ENCODE assay signal across 3 fruit fly cellular contexts in the genomic region with DNA sequence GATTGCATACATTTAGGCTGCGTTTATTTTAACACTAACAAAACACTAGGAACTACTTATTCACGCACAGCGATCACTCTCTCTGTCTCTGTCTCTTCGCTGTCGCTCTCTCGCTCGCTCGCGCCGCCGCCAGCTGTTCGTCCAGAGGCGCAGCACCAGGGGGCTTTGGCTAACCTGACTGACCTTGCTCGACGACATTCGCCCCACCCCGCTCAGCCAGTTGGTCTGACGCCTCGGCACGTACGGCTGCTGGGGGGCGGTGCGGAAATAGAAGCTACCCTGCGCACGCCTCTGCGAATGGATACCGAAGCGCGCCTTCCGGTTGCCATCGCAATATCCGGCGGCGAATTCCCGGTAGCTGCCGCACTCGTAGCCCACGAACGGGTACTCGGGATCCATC.
TF ChIP-seq lines count a peak whose summit lies in the region.

No protein-coding gene starts in this region.

- TF ChIP-seq CTCF in whole organism, embryonic (GFP tag; optimal IDR thresholded peaks at IDR 0.05; lab: Kevin White, UChicago) = no peak

TF ChIP-seq in whole organism, embryonic, 481 proteins besides CTCF, POLR2A, EP300 and RAD21 (continues in another document):
- TF ChIP-seq CG32772 (GFP tag; IDR thresholded peaks at IDR 0.05; lab: Robert Waterston, UW) = 0 out of 2 replicates have a peak, but pooled peaks have one; percentile 32
- TF ChIP-seq so (GFP tag; IDR thresholded peaks at IDR 0.05; lab: Robert Waterston, UW) = no peak
- TF ChIP-seq sisA (GFP tag; IDR thresholded peaks at IDR 0.05; lab: Robert Waterston, UW) = peak; percentile 44
- TF ChIP-seq CG7786 (GFP tag; optimal IDR thresholded peaks at IDR 0.05; lab: Kevin White, UChicago) = no peak
- TF ChIP-seq CG9437 (GFP tag; optimal IDR thresholded peaks at IDR 0.05; lab: Kevin White, UChicago) = no peak
- TF ChIP-seq CG16779 (GFP tag; IDR thresholded peaks at IDR 0.05; lab: Robert Waterston, UW) = no peak
- TF ChIP-seq Hr39 (optimal IDR thresholded peaks at IDR 0.05; lab: Kevin White, UChicago) = no peak
- TF ChIP-seq hkb (optimal IDR thresholded peaks at IDR 0.05; lab: Kevin White, UChicago) = no peak
- TF ChIP-seq hkb (GFP tag; IDR thresholded peaks at IDR 0.05; lab: Robert Waterston, UW) = peak; percentile 37; the same call in 1 of the 2 replicates
- TF ChIP-seq seq (GFP tag; IDR thresholded peaks at IDR 0.05; lab: Robert Waterston, UW) = 0 out of 2 replicates have a peak, but pooled peaks have one; percentile 18
- no peak for TF ChIP-seq stwl (tag; optimal IDR thresholded peaks at IDR 0.05; lab: Kevin White, UChicago)
- no peak for TF ChIP-seq org-1 (GFP tag; optimal IDR thresholded peaks at IDR 0.05; lab: Kevin White, UChicago)
- TF ChIP-seq fru (optimal IDR thresholded peaks at IDR 0.05; lab: Kevin White, UChicago) = no peak
- no peak for TF ChIP-seq da (GFP tag; optimal IDR thresholded peaks at IDR 0.05; lab: Kevin White, UChicago)
- TF ChIP-seq Dbx (GFP tag; IDR thresholded peaks at IDR 0.05; lab: Robert Waterston, UW) = no peak
- no peak for TF ChIP-seq CG8290 (GFP tag; optimal IDR thresholded peaks at IDR 0.05; lab: Kevin White, UChicago)
- peak in 1 of 2 experiments; percentile 41 for TF ChIP-seq CG8290 (tag; optimal IDR thresholded peaks at IDR 0.05; lab: Kevin White, UChicago)
- peak; percentile 29; the same call in 1 of the 3 replicates for TF ChIP-seq row (GFP tag; IDR thresholded peaks at IDR 0.05; lab: Robert Waterston, UW)
- TF ChIP-seq H15 (GFP tag; IDR thresholded peaks at IDR 0.05; lab: Robert Waterston, UW) = no peak
- TF ChIP-seq NC2α (GFP tag; optimal IDR thresholded peaks at IDR 0.05; lab: Kevin White, UChicago) = no peak
- TF ChIP-seq CG13287 (GFP tag; IDR thresholded peaks at IDR 0.05; lab: Robert Waterston, UW; ENCODE audit: partially characterized antibody) = no peak
- no peak for TF ChIP-seq CG14667 (GFP tag; IDR thresholded peaks at IDR 0.05; lab: Robert Waterston, UW)
- no peak for TF ChIP-seq vvl (GFP tag; IDR thresholded peaks at IDR 0.05; lab: Robert Waterston, UW)
- peak; percentile 9; the same call in 1 of the 2 replicates for TF ChIP-seq E2f1 (GFP tag; IDR thresholded peaks at IDR 0.05; lab: Robert Waterston, UW)
- TF ChIP-seq NFAT (GFP tag; IDR thresholded peaks at IDR 0.05; lab: Robert Waterston, UW) = 0 out of 2 replicates have a peak, but pooled peaks have one; percentile 30
- TF ChIP-seq CG13296 (GFP tag; optimal IDR thresholded peaks at IDR 0.05; lab: Kevin White, UChicago) = no peak
- TF ChIP-seq CG14441 (GFP tag; IDR thresholded peaks at IDR 0.05; lab: Robert Waterston, UW) = peak; percentile 39; the same call in 1 of the 2 replicates
- TF ChIP-seq CG2199 (GFP tag; IDR thresholded peaks at IDR 0.05; lab: Robert Waterston, UW) = no peak

TF ChIP-seq in whole organism, prepupa, 60 proteins besides CTCF, POLR2A, EP300 and RAD21:
- TF ChIP-seq CG6792 (GFP tag; optimal IDR thresholded peaks at IDR 0.05; lab: Kevin White, UChicago) (no peak), Eip78C (GFP tag; lab: Kevin White, UChicago) (peak; percentile 39)

TF ChIP-seq in whole organism, pupa, 21 proteins besides CTCF, POLR2A, EP300 and RAD21:
- TF ChIP-seq Pif1B (GFP tag; optimal IDR thresholded peaks at IDR 0.05; lab: Kevin White, UChicago) (no peak), Ets98B (GFP tag; IDR thresholded peaks at IDR 0.05; lab: Robert Waterston, UW) (0 out of 2 replicates have a peak, but pooled peaks have one; percentile 21), Snoo (tag; optimal IDR thresholded peaks at IDR 0.05; lab: Kevin White, UChicago) (no peak), CG8301 (tag; optimal IDR thresholded peaks at IDR 0.05; lab: Kevin White, UChicago) (no peak)
